Fruit fly (Drosophila melanogaster) whole organism, wandering third instar larva: Measurements from ENCODE around the gene vari.

Source experiments
- Abd-B ChIP-seq: fragments of >200 bp; optimal IDR thresholded peaks from 2 replicates; lab custom pipeline; 2017; ENCODE audit warnings: missing biosample characterization, missing genetic modification characterization
- CG32264 ChIP-seq: fragments of 200-800 bp; sonication (Bioruptor generic); optimal IDR thresholded peaks from 2 replicates; lab custom pipeline; 2016; ENCODE audit warnings: missing biosample characterization, missing genetic modification characterization
- CG9705 ChIP-seq: fragments of 200-800 bp; sonication (Bioruptor generic); optimal IDR thresholded peaks from 2 replicates; lab custom pipeline; 2018; ENCODE audit warnings: missing biosample characterization, mild to moderate bottlenecking, missing genetic modification characterization
- Dfd ChIP-seq: fragments of >200 bp; optimal IDR thresholded peaks from 2 replicates; lab custom pipeline; 2017; ENCODE audit warnings: missing biosample characterization, missing genetic modification characterization
- Dif ChIP-seq: fragments of 200-275, 200-300 bp; sonication (Bioruptor generic); optimal IDR thresholded peaks from 2 replicates; lab custom pipeline; 2018; ENCODE audit warnings: missing biosample characterization, missing genetic modification characterization; ENCODE audit not compliant: partially characterized antibody
- GATAd ChIP-seq: sonication (Bioruptor generic); optimal IDR thresholded peaks from 2 replicates; lab custom pipeline; 2016; ENCODE audit warnings: missing biosample characterization, missing genetic modification characterization
- HLH106 ChIP-seq: fragments of 200-800 bp; optimal IDR thresholded peaks from 3 replicates; lab custom pipeline; 2019; ENCODE audit warnings: missing biosample characterization, mild to moderate bottlenecking, missing genetic modification characterization, moderate library complexity
- Hnf4 ChIP-seq: fragments of 200-800 bp; sonication (Bioruptor generic); optimal IDR thresholded peaks from 2 replicates; lab custom pipeline; 2016; ENCODE audit warnings: missing biosample characterization, mild to moderate bottlenecking, missing genetic modification characterization
- Hr78 ChIP-seq: fragments of >200 bp; optimal IDR thresholded peaks from 2 replicates; lab custom pipeline; 2017; ENCODE audit warnings: missing biosample characterization, missing genetic modification characterization
- Hr83 ChIP-seq: fragments of 200-300 bp; sonication (Bioruptor generic); optimal IDR thresholded peaks from 2 replicates; lab custom pipeline; 2016; ENCODE audit warnings: missing biosample characterization, mild to moderate bottlenecking, missing genetic modification characterization, moderate library complexity; ENCODE audit not compliant: poor library complexity, severe bottlenecking
- Jra ChIP-seq: sonication (Bioruptor generic); optimal IDR thresholded peaks from 2 replicates; lab custom pipeline; 2016; ENCODE audit warnings: missing biosample characterization, missing genetic modification characterization
- Mio ChIP-seq: sonication (Bioruptor generic); optimal IDR thresholded peaks from 2 replicates; lab custom pipeline; 2016; ENCODE audit warnings: missing biosample characterization, missing genetic modification characterization
- Myc ChIP-seq: fragments of >200 bp; optimal IDR thresholded peaks from 2 replicates; lab custom pipeline; 2017
- OdsH ChIP-seq: fragments of 200-800 bp; sonication (Bioruptor generic); optimal IDR thresholded peaks from 2 replicates; lab custom pipeline; 2016; ENCODE audit warnings: missing biosample characterization, mild to moderate bottlenecking, missing genetic modification characterization
- Rel ChIP-seq, 2 experiments: fragments of 200-800 bp; sonication (Bioruptor generic) in 1 of 2; optimal IDR thresholded peaks; 2 replicates in 1 of 2; 3 replicates in 1 of 2; lab custom pipeline; 2016 to 2019; ENCODE audit warnings: mild to moderate bottlenecking in 2 of 2, missing biosample characterization in 2 of 2, missing genetic modification characterization in 2 of 2, moderate library complexity in 1 of 2
- Sp1 ChIP-seq: fragments of 200-800 bp; sonication (Bioruptor generic); optimal IDR thresholded peaks from 3 replicates; lab custom pipeline; 2019; ENCODE audit warnings: missing biosample characterization, mild to moderate bottlenecking, missing genetic modification characterization, moderate library complexity
- Vsx2 ChIP-seq: fragments of 200-300, 225-300 bp; sonication (Bioruptor generic); optimal IDR thresholded peaks from 2 replicates; lab custom pipeline; 2018; ENCODE audit warnings: missing biosample characterization, missing genetic modification characterization; ENCODE audit not compliant: partially characterized antibody
- br ChIP-seq: fragments of 200-800 bp; sonication (Bioruptor generic); optimal IDR thresholded peaks from 2 replicates; lab custom pipeline; 2016; ENCODE audit warnings: missing biosample characterization, missing genetic modification characterization
- brk ChIP-seq: fragments of 200-800 bp; sonication (Bioruptor generic); optimal IDR thresholded peaks from 2 replicates; lab custom pipeline; 2016; ENCODE audit warnings: missing biosample characterization, mild to moderate bottlenecking, missing genetic modification characterization
- dl ChIP-seq, 2 experiments: fragments of 175-275, 200-275 bp in 1 of 2; fragments of 200-275 bp in 1 of 2; sonication (Bioruptor generic); optimal IDR thresholded peaks; lab custom pipeline; 2018; ENCODE audit warnings: mild to moderate bottlenecking in 2 of 2, missing biosample characterization in 2 of 2, missing genetic modification characterization in 2 of 2, moderate library complexity in 2 of 2; ENCODE audit not compliant: partially characterized antibody in 2 of 2, insufficient read depth in 1 of 2
- dmrt93B ChIP-seq: fragments of 200-800 bp; sonication (Bioruptor generic); optimal IDR thresholded peaks from 2 replicates; lab custom pipeline; 2018; ENCODE audit warnings: missing biosample characterization, mild to moderate bottlenecking, missing genetic modification characterization
- dsf ChIP-seq: sonication (Bioruptor generic); optimal IDR thresholded peaks from 2 replicates; lab custom pipeline; 2016; ENCODE audit warnings: missing biosample characterization, missing genetic modification characterization, borderline replicate concordance
- ey ChIP-seq: fragments of 200-800 bp; sonication (Bioruptor generic); optimal IDR thresholded peaks from 2 replicates; lab custom pipeline; 2016; ENCODE audit warnings: missing biosample characterization, missing genetic modification characterization
- foxo ChIP-seq, 2 experiments: fragments of 200-800 bp; sonication (Bioruptor generic); optimal IDR thresholded peaks; 2 replicates in 1 of 2; 3 replicates in 1 of 2; lab custom pipeline; 2016 to 2017; ENCODE audit warnings: missing biosample characterization in 2 of 2, missing genetic modification characterization in 2 of 2
- fru ChIP-seq: fragments of 200-800 bp; sonication (Bioruptor generic); optimal IDR thresholded peaks from 3 replicates; lab custom pipeline; 2016; ENCODE audit warnings: missing biosample characterization, mild to moderate bottlenecking, missing genetic modification characterization
- h ChIP-seq: fragments of 200-800 bp; sonication (Bioruptor generic); optimal IDR thresholded peaks from 3 replicates; lab custom pipeline; 2016; ENCODE audit warnings: missing biosample characterization, mild to moderate bottlenecking, missing genetic modification characterization
- jim ChIP-seq: fragments of 175-275, 200-325 bp; sonication (Bioruptor generic); optimal IDR thresholded peaks from 2 replicates; lab custom pipeline; 2016; ENCODE audit warnings: missing biosample characterization, mild to moderate bottlenecking, missing genetic modification characterization
- lola ChIP-seq: fragments of >200 bp; optimal IDR thresholded peaks from 2 replicates; lab custom pipeline; 2017; ENCODE audit warnings: missing biosample characterization, missing genetic modification characterization
- pan ChIP-seq: fragments of >200 bp; optimal IDR thresholded peaks from 2 replicates; lab custom pipeline; 2017
- psq ChIP-seq: fragments of 200-800 bp; sonication (Bioruptor generic); optimal IDR thresholded peaks from 3 replicates; lab custom pipeline; 2017; ENCODE audit warnings: missing biosample characterization, mild to moderate bottlenecking, missing genetic modification characterization, moderate library complexity
- rgr ChIP-seq: fragments of 200-800 bp; sonication (Bioruptor generic); optimal IDR thresholded peaks from 3 replicates; lab custom pipeline; 2016; ENCODE audit warnings: missing biosample characterization, mild to moderate bottlenecking, missing genetic modification characterization
- sage ChIP-seq: fragments of 200-800 bp; sonication (Bioruptor generic); optimal IDR thresholded peaks from 2 replicates; lab custom pipeline; 2016; ENCODE audit warnings: missing biosample characterization, mild to moderate bottlenecking, missing genetic modification characterization
- sv ChIP-seq: fragments of 200-800 bp; sonication (Bioruptor generic); optimal IDR thresholded peaks from 3 replicates; lab custom pipeline; 2016; ENCODE audit warnings: missing biosample characterization, missing genetic modification characterization
- tai ChIP-seq: sonication (Bioruptor generic); optimal IDR thresholded peaks from 2 replicates; lab custom pipeline; 2016; ENCODE audit warnings: missing biosample characterization, missing genetic modification characterization
- woc ChIP-seq: sonication (Bioruptor generic); optimal IDR thresholded peaks from 2 replicates; lab custom pipeline; 2016; ENCODE audit warnings: missing biosample characterization, mild to moderate bottlenecking, missing genetic modification characterization

vari gene

DNA sequence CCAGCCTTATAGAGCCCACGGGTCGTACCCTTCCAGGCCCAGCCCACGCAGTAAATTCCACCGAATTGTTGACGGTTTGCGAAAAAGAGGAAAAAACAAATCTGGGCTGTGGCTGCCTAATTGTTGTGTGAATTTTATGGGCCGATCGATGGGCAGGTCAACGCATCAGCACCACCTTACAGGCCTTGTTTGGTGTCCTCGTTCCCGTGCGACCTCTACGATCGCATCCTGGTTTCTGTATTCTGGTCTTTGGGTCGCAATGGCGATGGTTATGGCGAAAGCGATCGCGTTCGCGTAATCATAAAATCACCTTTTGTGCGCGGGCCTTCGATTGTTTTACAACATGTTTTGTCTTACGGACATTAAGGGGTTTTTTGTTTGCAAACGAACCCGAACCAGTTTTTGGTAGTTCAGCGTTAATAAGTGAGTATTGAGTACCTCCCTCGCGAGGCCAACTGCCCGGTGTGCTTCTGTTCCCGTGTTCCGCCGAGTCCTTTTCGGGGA lies 28.2 kb downstream of the vari start:
- TF ChIP-seq Dfd: no peak
- TF ChIP-seq Vsx2 (GFP tag; lab: Kevin White, UChicago): no peak

dm6 chr2L:20764663-20765062 lies 32.2 kb downstream of the vari start:
- no peak for TF ChIP-seq OdsH (GFP tag; lab: Kevin White, UChicago)
- peak; percentile 99 for TF ChIP-seq Dfd

DNA sequence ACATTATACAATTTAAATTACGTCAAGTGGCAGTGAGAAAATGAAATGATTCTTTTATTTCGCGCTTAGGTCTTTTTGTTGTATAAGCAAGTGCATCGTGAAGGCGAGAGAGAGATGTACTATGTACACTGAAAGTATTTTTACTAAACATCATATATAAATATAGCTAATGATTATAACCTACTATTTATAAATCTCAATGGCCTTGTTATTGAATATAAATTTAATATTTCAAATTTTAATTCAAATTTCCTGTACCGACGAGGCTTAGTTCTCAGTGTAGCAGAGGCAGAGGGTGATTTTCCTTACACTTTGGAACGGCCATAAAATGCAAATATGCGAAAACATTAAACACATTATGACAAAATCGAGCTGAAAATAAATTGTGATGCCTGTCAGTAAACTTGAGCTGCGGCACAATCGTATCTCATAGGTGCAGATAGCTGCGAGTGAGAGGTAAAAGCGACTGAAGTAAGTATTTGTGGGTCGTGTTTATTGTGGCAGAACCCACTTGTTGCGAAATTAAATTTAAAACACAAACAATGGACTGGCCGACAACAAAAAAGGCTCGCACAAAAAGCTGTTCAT lies 34.8 kb downstream of the vari start:
- TF ChIP-seq Rel (GFP tag; optimal IDR thresholded peaks at IDR 0.05; lab: Kevin White, UChicago) (peak; percentile 9), Rel (tag; optimal IDR thresholded peaks at IDR 0.05; lab: Kevin White, UChicago) (peak; percentile 42), Hnf4 (GFP tag; lab: Kevin White, UChicago) (peak; percentile 74), Myc (lab: Kevin White, UChicago) (no peak), Jra (peak; percentile 46), Mio (GFP tag; lab: Kevin White, UChicago) (no peak), foxo (GFP tag; optimal IDR thresholded peaks at IDR 0.05; lab: Kevin White, UChicago) (peak in 1 of 2 experiments; percentile 89), pan (no peak), Sp1 (peak; percentile 81), fru (GFP tag; lab: Kevin White, UChicago) (peak; percentile 58), CG32264 (GFP tag; lab: Kevin White, UChicago) (no peak), Dif (GFP tag; lab: Kevin White, UChicago) (no peak), jim (GFP tag; lab: Kevin White, UChicago) (no peak), dl (GFP tag; optimal IDR thresholded peaks at IDR 0.05; lab: Kevin White, UChicago; ENCODE audit: insufficient read depth in 1 of 2, partially characterized antibody in 2 of 2) (no peak), Vsx2 (GFP tag; lab: Kevin White, UChicago) (no peak), h (GFP tag; lab: Kevin White, UChicago) (peak; percentile 88), dsf (GFP tag; lab: Kevin White, UChicago) (peak; percentile 49), Dfd (no peak), psq (GFP tag; lab: Kevin White, UChicago) (peak; percentile 86), Abd-B (GFP tag; lab: Kevin White, UChicago) (no peak), br (GFP tag; lab: Kevin White, UChicago) (peak; percentile 27), dmrt93B (GFP tag; lab: Kevin White, UChicago) (peak; percentile 59), rgr (GFP tag; lab: Kevin White, UChicago) (peak; percentile 91), woc (GFP tag; lab: Kevin White, UChicago) (peak; percentile 40), brk (GFP tag; lab: Kevin White, UChicago) (peak; percentile 79), CG9705 (GFP tag; lab: Kevin White, UChicago) (peak; percentile 6), Hr78 (GFP tag; lab: Kevin White, UChicago) (no peak), sage (peak; percentile 73), Hr83 (GFP tag; lab: Kevin White, UChicago) (no peak), lola (GFP tag; lab: Kevin White, UChicago) (no peak), HLH106 (tag; lab: Kevin White, UChicago) (peak; percentile 82), tai (GFP tag; lab: Kevin White, UChicago) (no peak), sv (peak; percentile 33), OdsH (GFP tag; lab: Kevin White, UChicago) (peak; percentile 88), ey (peak; percentile 64), GATAd (GFP tag; lab: Kevin White, UChicago) (no peak)
- TF ChIP-seq, all 38 proteins: peak for 20

- peak; percentile 16 for TF ChIP-seq h (GFP tag; lab: Kevin White, UChicago)
- no peak for TF ChIP-seq Rel (GFP tag; optimal IDR thresholded peaks at IDR 0.05; lab: Kevin White, UChicago)
- peak; percentile 100 for TF ChIP-seq Rel (tag; optimal IDR thresholded peaks at IDR 0.05; lab: Kevin White, UChicago)
- TF ChIP-seq GATAd (GFP tag; lab: Kevin White, UChicago): no peak
- TF ChIP-seq rgr (GFP tag; lab: Kevin White, UChicago): peak; percentile 24
These were observed 35.9 kb downstream of the vari start for dm6 chr2L:20760956-20761355.
